Fruit fly (Drosophila melanogaster) whole organism, embryonic: Measurements from ENCODE around the gene Bgb.

ENCODE experiments used
- CG8388 ChIP-seq: fragments of 200-800 bp; sonication (Bioruptor generic); optimal IDR thresholded peaks from 2 replicates; lab custom pipeline; 2019; ENCODE audit warnings: missing biosample characterization, mild to moderate bottlenecking, missing genetic modification characterization, moderate library complexity
- oc ChIP-seq: fragments of 200-800 bp; sonication (Bioruptor generic); optimal IDR thresholded peaks from 2 replicates; lab custom pipeline; 2018; ENCODE audit warnings: missing biosample characterization, mild to moderate bottlenecking, missing genetic modification characterization, moderate library complexity

dm6 chr3L:1661738-1662370, 22.3 kb downstream of the Bgb start:
- no peak for TF ChIP-seq oc (tag; lab: Kevin White, UChicago)
- TF ChIP-seq CG8388 (GFP tag; lab: Kevin White, UChicago) = no peak
